Fruit fly (Drosophila melanogaster) whole organism, embryonic: ENCODE results near the gene vih.

Experiments
- Bgb ChIP-seq: fragments of 200-800 bp; sonication (Bioruptor generic); IDR thresholded peaks from 2 replicates; pipeline ENCODE4 v1.3.6; 2022; ENCODE audit warnings: missing biosample characterization, missing genetic modification characterization; ENCODE audit not compliant: partially characterized antibody
- BtbVII ChIP-seq: fragments of 200-800 bp; sonication (Bioruptor generic); optimal IDR thresholded peaks from 3 replicates; lab custom pipeline; 2017; ENCODE audit warnings: missing biosample characterization, mild to moderate bottlenecking, missing genetic modification characterization
- CG10274 ChIP-seq: fragments of 200-800 bp; sonication (Bioruptor generic); optimal IDR thresholded peaks from 3 replicates; lab custom pipeline; 2017; ENCODE audit warnings: missing biosample characterization, mild to moderate bottlenecking, missing genetic modification characterization
- CG10565 ChIP-seq: fragments of 200-800 bp; sonication (Bioruptor generic); optimal IDR thresholded peaks from 3 replicates; lab custom pipeline; 2016; ENCODE audit warnings: missing biosample characterization, mild to moderate bottlenecking, missing genetic modification characterization
- CG11093 ChIP-seq: fragments of 200-800 bp; sonication (Bioruptor generic); IDR thresholded peaks from 3 replicates; pipeline ENCODE4 v1.3.6; 2022; ENCODE audit warnings: missing biosample characterization, missing genetic modification characterization
- CG11247 ChIP-seq: fragments of 200-800 bp; sonication (Bioruptor generic); IDR thresholded peaks from 2 replicates; pipeline ENCODE4 v1.3.6; 2022; ENCODE audit warnings: missing biosample characterization, missing genetic modification characterization
- CG11560 ChIP-seq: fragments of 200-800 bp; sonication (Bioruptor generic); IDR thresholded peaks from 3 replicates; pipeline ENCODE4 v1.3.6; 2022; ENCODE audit warnings: missing biosample characterization, missing genetic modification characterization
- CG11695 ChIP-seq: fragments of 200-800 bp; sonication (Bioruptor generic); IDR thresholded peaks from 3 replicates; pipeline ENCODE4 v1.3.6; 2022; ENCODE audit warnings: missing biosample characterization, missing genetic modification characterization
- CG14860 ChIP-seq: fragments of 200-800 bp; sonication (Bioruptor generic); IDR thresholded peaks from 3 replicates; pipeline ENCODE4 v1.3.6; 2022; ENCODE audit warnings: missing biosample characterization, missing genetic modification characterization; ENCODE audit not compliant: partially characterized antibody
- CG15073 ChIP-seq: fragments of 200-800 bp; sonication (Bioruptor generic); optimal IDR thresholded peaks from 2 replicates; lab custom pipeline; 2016; ENCODE audit warnings: missing biosample characterization, missing genetic modification characterization
- CG1603 ChIP-seq: fragments of 200-800 bp; sonication (Bioruptor generic); optimal IDR thresholded peaks from 2 replicates; lab custom pipeline; 2019; ENCODE audit warnings: missing biosample characterization, mild to moderate bottlenecking, missing genetic modification characterization, moderate library complexity
- CG18011 ChIP-seq: fragments of 200-800 bp; sonication (Bioruptor generic); optimal IDR thresholded peaks from 2 replicates; lab custom pipeline; 2017; ENCODE audit warnings: missing biosample characterization, missing genetic modification characterization, mild to moderate bottlenecking, moderate library complexity, missing genotype
- CG2712 ChIP-seq: fragments of 200-800 bp; optimal IDR thresholded peaks from 3 replicates; lab custom pipeline; 2019; ENCODE audit warnings: missing biosample characterization, mild to moderate bottlenecking, missing genetic modification characterization, moderate library complexity
- CG33213 ChIP-seq: fragments of 200-800 bp; sonication (Bioruptor generic); optimal IDR thresholded peaks from 3 replicates; lab custom pipeline; 2016; ENCODE audit warnings: missing biosample characterization, missing genetic modification characterization
- CG34422 ChIP-seq: fragments of 200-800 bp; sonication (Bioruptor generic); IDR thresholded peaks from 3 replicates; pipeline ENCODE4 v1.3.6; 2022; ENCODE audit warnings: missing biosample characterization, missing genetic modification characterization
- CG4707 ChIP-seq: fragments of 200-800 bp; sonication (Bioruptor generic); optimal IDR thresholded peaks from 2 replicates; lab custom pipeline; 2018; ENCODE audit warnings: missing biosample characterization, mild to moderate bottlenecking, missing genetic modification characterization, moderate library complexity
- CG8765 ChIP-seq: fragments of 200-800 bp; sonication (Bioruptor generic); IDR thresholded peaks from 2 replicates; pipeline ENCODE4 v1.3.6; 2022; ENCODE audit warnings: missing biosample characterization, missing genetic modification characterization
- CkIIα-i1 ChIP-seq: fragments of 200-800 bp; sonication (Bioruptor generic); IDR thresholded peaks from 2 replicates; pipeline ENCODE4 v1.3.6; 2022; ENCODE audit warnings: missing biosample characterization, missing genetic modification characterization
- Doc2 ChIP-seq: fragments of 200-800 bp; sonication (Bioruptor generic); IDR thresholded peaks from 2 replicates; pipeline ENCODE4 v1.3.6; 2022; ENCODE audit warnings: missing biosample characterization, missing genetic modification characterization
- Drgx ChIP-seq: fragments of 200-800 bp; sonication (Bioruptor generic); IDR thresholded peaks from 2 replicates; pipeline ENCODE4 v1.3.6; 2022; ENCODE audit warnings: missing biosample characterization, missing genetic modification characterization
- Fer3 ChIP-seq: fragments of 200-800 bp; sonication (Bioruptor generic); optimal IDR thresholded peaks from 2 replicates; lab custom pipeline; 2018; ENCODE audit warnings: missing biosample characterization, mild to moderate bottlenecking, missing genetic modification characterization, moderate library complexity
- Hand ChIP-seq: fragments of 200-800 bp; sonication (Bioruptor generic); optimal IDR thresholded peaks from 2 replicates; lab custom pipeline; 2017; ENCODE audit warnings: mild to moderate bottlenecking, missing biosample characterization, missing genetic modification reagents, missing genetic modification characterization
- Lhr ChIP-seq: fragments of 200-800 bp; sonication (Bioruptor generic); optimal IDR thresholded peaks from 3 replicates; lab custom pipeline; 2017; ENCODE audit warnings: mild to moderate bottlenecking, missing biosample characterization, missing genetic modification reagents, missing genetic modification characterization
- Lim3 ChIP-seq: fragments of 200-800 bp; sonication (Bioruptor generic); IDR thresholded peaks from 2 replicates; pipeline ENCODE4 v1.3.6; 2022; ENCODE audit warnings: missing biosample characterization, missing genetic modification characterization
- MESR4 ChIP-seq: fragments of 200-800 bp; sonication (Bioruptor generic); optimal IDR thresholded peaks from 2 replicates; lab custom pipeline; 2018; ENCODE audit warnings: missing biosample characterization, mild to moderate bottlenecking, missing genetic modification characterization, moderate library complexity
- Nf-YB ChIP-seq: fragments of 200-800 bp; sonication (Bioruptor generic); optimal IDR thresholded peaks from 3 replicates; lab custom pipeline; 2019; ENCODE audit warnings: missing biosample characterization, mild to moderate bottlenecking, missing genetic modification characterization, moderate library complexity
- Pdp1 ChIP-seq, 2 experiments: fragments of 200-800 bp; sonication (Bioruptor generic); optimal IDR thresholded peaks; 3 replicates each; lab custom pipeline; 2016; ENCODE audit warnings: missing biosample characterization in 2 of 2, missing genetic modification characterization in 2 of 2, mild to moderate bottlenecking in 1 of 2, moderate library complexity in 1 of 2
- ara ChIP-seq: fragments of 200-800 bp; sonication (Bioruptor generic); IDR thresholded peaks from 2 replicates; pipeline ENCODE4 v1.3.6; 2022; ENCODE audit warnings: missing biosample characterization, missing genetic modification characterization
- bowl ChIP-seq: fragments of 200-800 bp; sonication (Bioruptor generic); IDR thresholded peaks from 2 replicates; pipeline ENCODE4 v1.3.6; 2022; ENCODE audit warnings: missing biosample characterization, missing genetic modification characterization
- cg ChIP-seq: fragments of 200-800 bp; sonication (Bioruptor generic); optimal IDR thresholded peaks from 3 replicates; lab custom pipeline; 2019; ENCODE audit warnings: missing biosample characterization, mild to moderate bottlenecking, missing genetic modification characterization, moderate library complexity
- crc ChIP-seq: fragments of 200-800 bp; sonication (Bioruptor generic); optimal IDR thresholded peaks from 2 replicates; lab custom pipeline; 2016; ENCODE audit warnings: missing biosample characterization, missing genetic modification characterization
- da ChIP-seq: fragments of 200-800 bp; sonication (Bioruptor generic); optimal IDR thresholded peaks from 2 replicates; lab custom pipeline; 2016; ENCODE audit warnings: missing biosample characterization, missing genetic modification characterization
- dan ChIP-seq: fragments of 200-800 bp; sonication (Bioruptor generic); IDR thresholded peaks from 2 replicates; pipeline ENCODE4 v1.3.6; 2022; ENCODE audit warnings: missing biosample characterization, missing genetic modification characterization
- disco-r ChIP-seq: fragments of 200-800 bp; sonication (Bioruptor generic); optimal IDR thresholded peaks from 2 replicates; lab custom pipeline; 2016; ENCODE audit warnings: missing biosample characterization, missing genetic modification characterization
- dmrt11E ChIP-seq: fragments of 200-800 bp; sonication (Bioruptor generic); optimal IDR thresholded peaks from 3 replicates; lab custom pipeline; 2018; ENCODE audit warnings: missing biosample characterization, mild to moderate bottlenecking, missing genetic modification characterization, moderate library complexity
- dpn ChIP-seq, 2 experiments: fragments of 200-800 bp; sonication (Bioruptor generic); optimal IDR thresholded peaks; 3 replicates each; lab custom pipeline; 2016; ENCODE audit warnings: missing biosample characterization in 2 of 2, missing genetic modification characterization in 2 of 2
- fru ChIP-seq: fragments of >200 bp; optimal IDR thresholded peaks from 2 replicates; lab custom pipeline; 2017
- ftz-f1 ChIP-seq: fragments of 200-800 bp; sonication (Bioruptor generic); optimal IDR thresholded peaks from 2 replicates; lab custom pipeline; 2016; ENCODE audit warnings: missing biosample characterization, missing genetic modification characterization
- gsb ChIP-seq: fragments of 200-800 bp; sonication (Bioruptor generic); IDR thresholded peaks from 2 replicates; pipeline ENCODE4 v1.3.6; 2022; ENCODE audit warnings: missing biosample characterization, missing genetic modification characterization
- h ChIP-seq: fragments of >200 bp; optimal IDR thresholded peaks from 2 replicates; lab custom pipeline; 2017
- hbn ChIP-seq: fragments of 200-800 bp; sonication (Bioruptor generic); IDR thresholded peaks from 2 replicates; pipeline ENCODE4 v1.3.6; 2022; ENCODE audit warnings: missing biosample characterization, missing genetic modification characterization; ENCODE audit not compliant: partially characterized antibody
- hth ChIP-seq: fragments of >200 bp; optimal IDR thresholded peaks from 2 replicates; lab custom pipeline; 2017; ENCODE audit warnings: inconsistent platforms
- mld ChIP-seq: fragments of 200-800 bp; sonication (Bioruptor generic); IDR thresholded peaks from 3 replicates; pipeline ENCODE4 v1.3.6; 2022; ENCODE audit warnings: missing biosample characterization, missing genetic modification characterization; ENCODE audit not compliant: partially characterized antibody
- nerfin-1 ChIP-seq: fragments of 200-800 bp; sonication (Bioruptor generic); optimal IDR thresholded peaks from 3 replicates; lab custom pipeline; 2019; ENCODE audit warnings: missing biosample characterization, mild to moderate bottlenecking, missing genetic modification characterization, moderate library complexity
- oc ChIP-seq: fragments of 200-800 bp; sonication (Bioruptor generic); optimal IDR thresholded peaks from 2 replicates; lab custom pipeline; 2018; ENCODE audit warnings: missing biosample characterization, mild to moderate bottlenecking, missing genetic modification characterization, moderate library complexity
- pfk ChIP-seq: fragments of 200-800 bp; sonication (Bioruptor generic); optimal IDR thresholded peaks from 2 replicates; lab custom pipeline; 2018; ENCODE audit warnings: missing biosample characterization, mild to moderate bottlenecking, missing genetic modification characterization, moderate library complexity
- seq ChIP-seq: fragments of 200-800 bp; sonication (Bioruptor generic); IDR thresholded peaks from 2 replicates; pipeline ENCODE4 v1.3.6; 2022; ENCODE audit warnings: missing biosample characterization, missing genetic modification characterization
- slou ChIP-seq: fragments of 200-800 bp; sonication (Bioruptor generic); optimal IDR thresholded peaks from 3 replicates; lab custom pipeline; 2016; ENCODE audit warnings: missing biosample characterization, missing genetic modification characterization
- stc ChIP-seq: fragments of 200-800 bp; sonication (Bioruptor generic); IDR thresholded peaks from 2 replicates; pipeline ENCODE4 v1.3.6; 2022; ENCODE audit warnings: missing biosample characterization, missing genetic modification characterization
- twi ChIP-seq: fragments of 200-800 bp; optimal IDR thresholded peaks from 2 replicates; lab custom pipeline; 2019; ENCODE audit warnings: missing biosample characterization, mild to moderate bottlenecking, missing genetic modification characterization, moderate library complexity
- z ChIP-seq: fragments of 200-800 bp; sonication (Bioruptor generic); IDR thresholded peaks from 3 replicates; pipeline ENCODE4 v1.3.6; 2022; ENCODE audit warnings: missing biosample characterization, missing genetic modification characterization
- zfh1 ChIP-seq: fragments of 200-800 bp; sonication (Bioruptor generic); IDR thresholded peaks from 3 replicates; pipeline ENCODE4 v1.3.6; 2022; ENCODE audit warnings: missing biosample characterization, missing genetic modification characterization

vih gene

dm6 chr3L:12482917-12483316 lies 21.2 kb upstream of the vih start (continued):
- TF ChIP-seq Nf-YB (GFP tag; lab: Kevin White, UChicago) (peak; percentile 63), zfh1 (GFP tag; lab: Robert Waterston, UW) (peak; percentile 72; the same call in 2 of the 3 replicates), cg (GFP tag; lab: Kevin White, UChicago) (no peak), CG11695 (GFP tag; lab: Robert Waterston, UW) (peak; percentile 81), crc (peak; percentile 30), CG34422 (GFP tag; lab: Robert Waterston, UW) (peak; percentile 64; the same call in 2 of the 3 replicates), slou (no peak), ara (GFP tag; lab: Robert Waterston, UW) (peak; percentile 41; the same call in 1 of the 2 replicates), CG2712 (tag; lab: Kevin White, UChicago) (peak; percentile 86), CG14860 (GFP tag; lab: Robert Waterston, UW) (no peak), CG4707 (GFP tag; lab: Kevin White, UChicago) (no peak), Hand (GFP tag; lab: Kevin White, UChicago) (peak; percentile 5), CG11093 (GFP tag; lab: Robert Waterston, UW) (peak; percentile 68; the same call in 1 of the 3 replicates), stc (GFP tag; lab: Robert Waterston, UW) (peak; percentile 77), pfk (GFP tag; lab: Kevin White, UChicago) (no peak), CG15073 (GFP tag; lab: Kevin White, UChicago) (no peak), CG8765 (GFP tag; lab: Robert Waterston, UW) (0 out of 2 replicates have a peak, but pooled peaks have one; percentile 27), CG18011 (GFP tag; lab: Kevin White, UChicago) (peak; percentile 7), fru (lab: Kevin White, UChicago) (no peak), dmrt11E (peak; percentile 54), z (GFP tag; lab: Robert Waterston, UW) (no peak), CG1603 (tag; lab: Kevin White, UChicago) (no peak), Lhr (GFP tag; lab: Kevin White, UChicago) (peak; percentile 32), hbn (GFP tag; lab: Robert Waterston, UW) (no peak), CG10565 (GFP tag; lab: Kevin White, UChicago) (no peak), mld (GFP tag; lab: Robert Waterston, UW) (no peak), MESR4 (GFP tag; lab: Kevin White, UChicago) (no peak), ftz-f1 (GFP tag; lab: Kevin White, UChicago) (no peak), CG11247 (peak; percentile 47; the same call in 1 of the 2 replicates), bowl (GFP tag; lab: Robert Waterston, UW) (no peak), disco-r (GFP tag; lab: Kevin White, UChicago) (no peak), oc (tag; lab: Kevin White, UChicago) (peak; percentile 37), da (GFP tag; lab: Kevin White, UChicago) (peak; percentile 15), gsb (GFP tag; lab: Robert Waterston, UW) (0 out of 2 replicates have a peak, but pooled peaks have one; percentile 20), Lim3 (0 out of 2 replicates have a peak, but pooled peaks have one; percentile 14), Bgb (no peak), seq (peak; percentile 61), hth (no peak), Drgx (GFP tag; lab: Robert Waterston, UW) (peak; percentile 89), twi (tag; lab: Kevin White, UChicago) (peak; percentile 25), h (lab: Kevin White, UChicago) (no peak), CkIIα-i1 (GFP tag; lab: Robert Waterston, UW) (no peak), Pdp1 (GFP tag; optimal IDR thresholded peaks at IDR 0.05; lab: Kevin White, UChicago) (peak; percentile 42 to 57), CG11560 (tag; lab: Robert Waterston, UW) (no peak; the same call in 2 of the 3 replicates), Fer3 (tag; lab: Kevin White, UChicago) (peak; percentile 64), nerfin-1 (peak; percentile 75), dpn (GFP tag; optimal IDR thresholded peaks at IDR 0.05; lab: Kevin White, UChicago) (peak; percentile 57 to 66), dan (GFP tag; lab: Robert Waterston, UW) (no peak), Doc2 (GFP tag; lab: Robert Waterston, UW) (no peak), CG10274 (GFP tag; lab: Kevin White, UChicago) (peak; percentile 28), CG33213 (GFP tag; lab: Kevin White, UChicago) (peak; percentile 39), BtbVII (peak; percentile 71)
